Worm (Caenorhabditis elegans): ENCODE data around the gene cox-5A.

The cox-5A gene

ce11 chrIII:12904987-12905541, at the start of gene cox-5A (continued):
- TF ChIP-seq ceh-32 (tag; optimal IDR thresholded peaks at IDR 0.05; ENCODE audit: poor library complexity) = peak; percentile 85
- no peak for TF ChIP-seq ztf-11 (tag; optimal IDR thresholded peaks at IDR 0.05)
- TF ChIP-seq hlh-11 (tag; optimal IDR thresholded peaks at IDR 0.05) = peak; percentile 99
- TF ChIP-seq dmd-6 (GFP tag; IDR thresholded peaks at IDR 0.05) = peak; percentile 99
- peak; percentile 94 for TF ChIP-seq ama-1 (optimal IDR thresholded peaks at IDR 0.05)

ce11 chrIII:12856628-12857027, 48.7 kb upstream of the cox-5A start, which contains the start of gene Y37D8A.26:
Gene Y37D8A.26, minus strand, starts transcription at chrIII:12856728.
- no peak for TF ChIP-seq nhr-111 (GFP tag; optimal IDR thresholded peaks at IDR 0.05)
- no peak for TF ChIP-seq unc-62 (GFP tag; optimal IDR thresholded peaks at IDR 0.05 in 1 of 2)
- TF ChIP-seq unc-62 (tag; optimal IDR thresholded peaks at IDR 0.05) = no peak
- no peak for TF ChIP-seq ceh-28 (tag; optimal IDR thresholded peaks at IDR 0.05)
- TF ChIP-seq ZK546.5 (tag; optimal IDR thresholded peaks at IDR 0.05) = no peak
- TF ChIP-seq duxl-1 (tag; optimal IDR thresholded peaks at IDR 0.05; ENCODE audit: poor library complexity) = no peak
- TF ChIP-seq mdt-29 (GFP tag; IDR thresholded peaks at IDR 0.05) = no peak
- TF ChIP-seq mep-1 (tag; optimal IDR thresholded peaks at IDR 0.05) = no peak
- TF ChIP-seq lin-15B (tag; optimal IDR thresholded peaks at IDR 0.05) = no peak
- TF ChIP-seq set-16 (GFP tag; IDR thresholded peaks at IDR 0.05) = no peak
- no peak for TF ChIP-seq zfp-2 (tag; optimal IDR thresholded peaks at IDR 0.05)
- no peak for TF ChIP-seq ceh-44 (GFP tag; IDR thresholded peaks at IDR 0.05)
- no peak for TF ChIP-seq ztf-11 (tag; optimal IDR thresholded peaks at IDR 0.05)
- TF ChIP-seq Y75B8A.6 (GFP tag; IDR thresholded peaks at IDR 0.05) = no peak

- no peak for TF ChIP-seq ztf-11 (tag; optimal IDR thresholded peaks at IDR 0.05)
- no peak for TF ChIP-seq T26A8.4 (GFP tag; IDR thresholded peaks at IDR 0.05)
- peak; percentile 13 for TF ChIP-seq hlh-11 (tag; optimal IDR thresholded peaks at IDR 0.05)
- TF ChIP-seq F10B5.3 (tag; optimal IDR thresholded peaks at IDR 0.05) = no peak
- no peak for TF ChIP-seq lin-13 (GFP tag; optimal IDR thresholded peaks at IDR 0.05)
- peak; percentile 8 for TF ChIP-seq hlh-30 (tag; optimal IDR thresholded peaks at IDR 0.05; ENCODE audit: insufficient read depth)
- no peak for TF ChIP-seq dpl-1 (GFP tag; optimal IDR thresholded peaks at IDR 0.05)
- TF ChIP-seq lin-38 (GFP tag; IDR thresholded peaks at IDR 0.05) = no peak
- no peak for TF ChIP-seq vab-7 (GFP tag; IDR thresholded peaks at IDR 0.05)
- peak; percentile 39 for TF ChIP-seq nhr-28 (tag; optimal IDR thresholded peaks at IDR 0.05)
- TF ChIP-seq F44E2.7 (GFP tag; IDR thresholded peaks at IDR 0.05) = no peak
- no peak for TF ChIP-seq nhr-10 (tag; optimal IDR thresholded peaks at IDR 0.05)
- no peak for TF ChIP-seq nhr-237 (tag; optimal IDR thresholded peaks at IDR 0.05)
- no peak for TF ChIP-seq nhr-111 (GFP tag; optimal IDR thresholded peaks at IDR 0.05)
- no peak for TF ChIP-seq ceh-28 (tag; optimal IDR thresholded peaks at IDR 0.05)
- no peak for TF ChIP-seq tra-1 (GFP tag; IDR thresholded peaks at IDR 0.05)
- TF ChIP-seq mes-2 (tag; optimal IDR thresholded peaks at IDR 0.05; ENCODE audit: poor library complexity, severe bottlenecking) = no peak
- TF ChIP-seq aly-2 (tag; optimal IDR thresholded peaks at IDR 0.05) = no peak
- TF ChIP-seq lir-3 (tag; optimal IDR thresholded peaks at IDR 0.05) = no peak
- TF ChIP-seq mxl-3 (GFP tag; optimal IDR thresholded peaks at IDR 0.05) = peak; percentile 68
- no peak for TF ChIP-seq madf-9 (GFP tag; conservative IDR thresholded peaks at IDR 0.05)
- no peak for TF ChIP-seq D1046.2 (GFP tag; IDR thresholded peaks at IDR 0.05)
- TF ChIP-seq skn-1 (tag; optimal IDR thresholded peaks at IDR 0.05) = no peak
- no peak for TF ChIP-seq set-16 (GFP tag; IDR thresholded peaks at IDR 0.05)
Measured at ce11 chrIII:12860119-12860518, 45.2 kb upstream of the cox-5A start.

DNA sequence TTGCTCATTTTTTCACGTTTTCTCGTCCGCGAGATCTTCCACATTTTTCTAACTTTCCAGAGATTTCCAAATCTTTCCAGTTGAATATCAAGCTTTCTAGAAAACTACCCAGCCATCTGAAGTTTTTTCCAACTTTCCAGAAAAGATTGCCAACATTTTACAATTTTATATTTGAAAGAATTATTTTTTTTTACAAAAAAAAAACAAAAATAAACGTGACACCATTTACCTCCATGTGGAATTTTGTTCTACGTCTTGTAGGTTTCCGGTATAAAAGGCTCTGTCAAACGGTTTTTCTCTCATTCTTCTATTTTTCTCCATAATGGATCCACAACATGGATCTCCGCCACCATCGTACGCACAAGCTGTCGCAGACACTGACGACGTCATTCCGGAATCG, 40.6 kb upstream of the cox-5A start, which contains the start of gene Y37D8A.8:
Y37D8A.8 (plus strand) TSS at position 301 of the 400 bp plus-strand sequence.
- peak; percentile 39 for TF ChIP-seq aha-1 (tag)
- TF ChIP-seq nhr-6 (tag; optimal IDR thresholded peaks at IDR 0.05) = no peak
- TF ChIP-seq tag-97 (GFP tag; IDR thresholded peaks at IDR 0.05) = no peak
